Fruit fly (Drosophila melanogaster) whole organism, embryonic: Measurements from ENCODE around the gene Tcs3.

Experiments
- Abd-B ChIP-seq: fragments of 200-800 bp; sonication (Bioruptor generic); optimal IDR thresholded peaks from 2 replicates; lab custom pipeline; 2018; ENCODE audit warnings: missing biosample characterization, mild to moderate bottlenecking, missing genetic modification characterization, moderate library complexity
- B-H1 ChIP-seq: fragments of 200-800 bp; sonication (Bioruptor generic); IDR thresholded peaks from 3 replicates; pipeline ENCODE4 v1.3.6; 2022; ENCODE audit warnings: missing biosample characterization, missing genetic modification characterization
- Bdp1 ChIP-seq: fragments of 200-800 bp; sonication (Bioruptor generic); optimal IDR thresholded peaks from 3 replicates; lab custom pipeline; 2016; ENCODE audit warnings: missing biosample characterization, missing genetic modification characterization
- CG10959 ChIP-seq: fragments of 200-800 bp; sonication (Bioruptor generic); IDR thresholded peaks from 2 replicates; pipeline ENCODE4 v1.3.6; 2022; ENCODE audit warnings: missing biosample characterization, missing genetic modification characterization
- CG11560 ChIP-seq: fragments of 200-800 bp; sonication (Bioruptor generic); IDR thresholded peaks from 3 replicates; pipeline ENCODE4 v1.3.6; 2022; ENCODE audit warnings: missing biosample characterization, missing genetic modification characterization
- CG11695 ChIP-seq: fragments of 200-800 bp; sonication (Bioruptor generic); IDR thresholded peaks from 3 replicates; pipeline ENCODE4 v1.3.6; 2022; ENCODE audit warnings: missing biosample characterization, missing genetic modification characterization
- CG12219 ChIP-seq: fragments of 200-800 bp; sonication (Bioruptor generic); optimal IDR thresholded peaks from 3 replicates; lab custom pipeline; 2018; ENCODE audit warnings: missing biosample characterization, mild to moderate bottlenecking, missing genetic modification characterization
- CG12769 ChIP-seq: fragments of 200-800 bp; sonication (Bioruptor generic); optimal IDR thresholded peaks from 2 replicates; lab custom pipeline; 2019; ENCODE audit warnings: missing biosample characterization, mild to moderate bottlenecking, missing genetic modification characterization, moderate library complexity
- CG14667 ChIP-seq: fragments of 200-800 bp; sonication (Bioruptor generic); IDR thresholded peaks from 2 replicates; pipeline ENCODE4 v1.3.6; 2022; ENCODE audit warnings: missing biosample characterization, missing genetic modification characterization
- CG1603 ChIP-seq: fragments of 200-800 bp; sonication (Bioruptor generic); optimal IDR thresholded peaks from 2 replicates; lab custom pipeline; 2019; ENCODE audit warnings: missing biosample characterization, mild to moderate bottlenecking, missing genetic modification characterization, moderate library complexity
- CG16813 ChIP-seq: fragments of 200-800 bp; sonication (Bioruptor generic); IDR thresholded peaks from 3 replicates; pipeline ENCODE4 v1.3.6; 2022; ENCODE audit warnings: missing biosample characterization, missing genetic modification characterization; ENCODE audit not compliant: partially characterized antibody
- CG2875 ChIP-seq: fragments of 200-800 bp; sonication (Bioruptor generic); optimal IDR thresholded peaks from 2 replicates; lab custom pipeline; 2017; ENCODE audit warnings: missing biosample characterization, mild to moderate bottlenecking, missing genetic modification characterization, missing genetic modification reagents
- CG30020 ChIP-seq: fragments of 200-800 bp; optimal IDR thresholded peaks from 2 replicates; lab custom pipeline; 2019; ENCODE audit warnings: missing biosample characterization, mild to moderate bottlenecking, missing genetic modification characterization, moderate library complexity
- CG30431 ChIP-seq: fragments of 200-800 bp; sonication (Bioruptor generic); optimal IDR thresholded peaks from 2 replicates; lab custom pipeline; 2017; ENCODE audit warnings: missing biosample characterization, missing genetic modification characterization
- CG3281 ChIP-seq: fragments of 200-800 bp; sonication (Bioruptor generic); optimal IDR thresholded peaks from 3 replicates; lab custom pipeline; 2017; ENCODE audit warnings: missing biosample characterization, mild to moderate bottlenecking, missing genetic modification characterization
- CG34422 ChIP-seq: fragments of 200-800 bp; sonication (Bioruptor generic); IDR thresholded peaks from 3 replicates; pipeline ENCODE4 v1.3.6; 2022; ENCODE audit warnings: missing biosample characterization, missing genetic modification characterization
- CG43689 ChIP-seq: fragments of 200-800 bp; sonication (Bioruptor generic); IDR thresholded peaks from 2 replicates; pipeline ENCODE4 v1.3.6; 2022; ENCODE audit warnings: missing biosample characterization, missing genetic modification characterization
- CG4404 ChIP-seq: fragments of 200-800 bp; sonication (Bioruptor generic); IDR thresholded peaks from 2 replicates; pipeline ENCODE4 v1.3.6; 2022; ENCODE audit warnings: missing biosample characterization, missing genetic modification characterization
- CG6683 ChIP-seq: fragments of 200-800 bp; sonication (Bioruptor generic); optimal IDR thresholded peaks from 2 replicates; lab custom pipeline; 2017; ENCODE audit warnings: missing biosample characterization, mild to moderate bottlenecking, missing genetic modification characterization, missing genetic modification reagents
- CG6854 ChIP-seq: fragments of 200-800 bp; sonication (Bioruptor generic); optimal IDR thresholded peaks from 3 replicates; lab custom pipeline; 2017; ENCODE audit warnings: missing biosample characterization, mild to moderate bottlenecking, missing genetic modification characterization
- CG7372 ChIP-seq: fragments of 200-800 bp; sonication (Bioruptor generic); IDR thresholded peaks from 2 replicates; pipeline ENCODE4 v1.3.6; 2022; ENCODE audit warnings: missing biosample characterization, missing genetic modification characterization
- CG8089 ChIP-seq: fragments of 200-800 bp; sonication (Bioruptor generic); optimal IDR thresholded peaks from 3 replicates; lab custom pipeline; 2016; ENCODE audit warnings: missing biosample characterization, missing genetic modification characterization
- CG8388 ChIP-seq: fragments of 200-800 bp; sonication (Bioruptor generic); optimal IDR thresholded peaks from 2 replicates; lab custom pipeline; 2019; ENCODE audit warnings: missing biosample characterization, mild to moderate bottlenecking, missing genetic modification characterization, moderate library complexity
- CG8765 ChIP-seq: fragments of 200-800 bp; sonication (Bioruptor generic); IDR thresholded peaks from 2 replicates; pipeline ENCODE4 v1.3.6; 2022; ENCODE audit warnings: missing biosample characterization, missing genetic modification characterization
- CG9932 ChIP-seq: fragments of 200-800 bp; sonication (Bioruptor generic); IDR thresholded peaks from 2 replicates; pipeline ENCODE4 v1.3.6; 2022; ENCODE audit warnings: missing biosample characterization, missing genetic modification characterization
- CTCF ChIP-seq: fragments of 200-800 bp; sonication (Bioruptor generic); optimal IDR thresholded peaks from 2 replicates; lab custom pipeline; 2017; ENCODE audit warnings: missing biosample characterization, mild to moderate bottlenecking, missing genetic modification characterization, moderate library complexity
- Deaf1 ChIP-seq: fragments of 200-800 bp; optimal IDR thresholded peaks from 3 replicates; lab custom pipeline; 2019; ENCODE audit warnings: missing biosample characterization, mild to moderate bottlenecking, missing genetic modification characterization, moderate library complexity
- Dip2 ChIP-seq: fragments of 200-800 bp; sonication (Bioruptor generic); IDR thresholded peaks from 2 replicates; pipeline ENCODE4 v1.3.6; 2022; ENCODE audit warnings: missing biosample characterization, missing genetic modification characterization
- Dref ChIP-seq: fragments of 200-800 bp; sonication (Bioruptor generic); IDR thresholded peaks from 2 replicates; pipeline ENCODE4 v1.3.6; 2022; ENCODE audit warnings: missing biosample characterization, missing genetic modification characterization
- HmgZ ChIP-seq: fragments of 200-800 bp; sonication (Bioruptor generic); optimal IDR thresholded peaks from 2 replicates; lab custom pipeline; 2018; ENCODE audit warnings: missing biosample characterization, mild to moderate bottlenecking, missing genetic modification characterization
- Pdp1 ChIP-seq, 2 experiments: fragments of 200-800 bp; sonication (Bioruptor generic); optimal IDR thresholded peaks; 3 replicates each; lab custom pipeline; 2016; ENCODE audit warnings: missing biosample characterization in 2 of 2, missing genetic modification characterization in 2 of 2, mild to moderate bottlenecking in 1 of 2, moderate library complexity in 1 of 2
- ab ChIP-seq: fragments of 200-800 bp; sonication (Bioruptor generic); optimal IDR thresholded peaks from 2 replicates; lab custom pipeline; 2016; ENCODE audit warnings: missing biosample characterization, missing genetic modification characterization
- br ChIP-seq: fragments of >200 bp; optimal IDR thresholded peaks from 2 replicates; lab custom pipeline; 2017
- btn ChIP-seq: fragments of 200-800 bp; sonication (Bioruptor generic); optimal IDR thresholded peaks from 2 replicates; lab custom pipeline; 2016; ENCODE audit warnings: missing biosample characterization, missing genetic modification characterization
- cad ChIP-seq: fragments of >200 bp; optimal IDR thresholded peaks from 2 replicates; lab custom pipeline; 2017; ENCODE audit warnings: missing biosample characterization, missing genetic modification characterization
- ci ChIP-seq: fragments of 200-800 bp; sonication (Bioruptor generic); IDR thresholded peaks from 3 replicates; pipeline ENCODE4 v1.3.6; 2022; ENCODE audit warnings: missing biosample characterization, missing genetic modification characterization
- corto ChIP-seq: fragments of 200-800 bp; sonication (Bioruptor generic); optimal IDR thresholded peaks from 2 replicates; lab custom pipeline; 2016; ENCODE audit warnings: missing biosample characterization, mild to moderate bottlenecking, missing genetic modification characterization, moderate library complexity
- cwo ChIP-seq: fragments of 200-800 bp; sonication (Bioruptor generic); optimal IDR thresholded peaks from 3 replicates; lab custom pipeline; 2017; ENCODE audit warnings: missing biosample characterization, missing genetic modification characterization, mild to moderate bottlenecking, moderate library complexity, missing genetic modification reagents
- dpn ChIP-seq, 2 experiments: fragments of 200-800 bp; sonication (Bioruptor generic); optimal IDR thresholded peaks; 3 replicates each; lab custom pipeline; 2016; ENCODE audit warnings: missing biosample characterization in 2 of 2, missing genetic modification characterization in 2 of 2
- emc ChIP-seq: fragments of 200-800 bp; sonication (Bioruptor generic); optimal IDR thresholded peaks from 2 replicates; lab custom pipeline; 2016; ENCODE audit warnings: missing biosample characterization, missing genetic modification characterization
- esg ChIP-seq: fragments of 200-800 bp; sonication (Bioruptor generic); conservative IDR thresholded peaks from 2 replicates; pipeline ENCODE4 v1.3.6; 2022; ENCODE audit warnings: missing biosample characterization, missing genetic modification characterization
- eyg ChIP-seq: fragments of 200-800 bp; sonication (Bioruptor generic); optimal IDR thresholded peaks from 3 replicates; lab custom pipeline; 2016; ENCODE audit warnings: missing biosample characterization, missing genetic modification characterization
- fu2 ChIP-seq: fragments of 200-800 bp; sonication (Bioruptor generic); optimal IDR thresholded peaks from 2 replicates; lab custom pipeline; 2016; ENCODE audit warnings: missing biosample characterization, missing genetic modification characterization
- gem ChIP-seq: fragments of 200-800 bp; sonication (Bioruptor generic); optimal IDR thresholded peaks from 2 replicates; lab custom pipeline; 2019; ENCODE audit warnings: missing biosample characterization, mild to moderate bottlenecking, missing genetic modification characterization, moderate library complexity
- hbn ChIP-seq: fragments of 200-800 bp; sonication (Bioruptor generic); IDR thresholded peaks from 2 replicates; pipeline ENCODE4 v1.3.6; 2022; ENCODE audit warnings: missing biosample characterization, missing genetic modification characterization; ENCODE audit not compliant: partially characterized antibody
- luna ChIP-seq: fragments of 200-800 bp; sonication (Bioruptor generic); optimal IDR thresholded peaks from 2 replicates; lab custom pipeline; 2016; ENCODE audit warnings: missing biosample characterization, missing genetic modification characterization
- oc ChIP-seq: fragments of 200-800 bp; sonication (Bioruptor generic); optimal IDR thresholded peaks from 2 replicates; lab custom pipeline; 2018; ENCODE audit warnings: missing biosample characterization, mild to moderate bottlenecking, missing genetic modification characterization, moderate library complexity
- phol ChIP-seq: fragments of 200-800 bp; sonication (Bioruptor generic); optimal IDR thresholded peaks from 3 replicates; lab custom pipeline; 2018; ENCODE audit warnings: missing biosample characterization, mild to moderate bottlenecking, missing genetic modification characterization, moderate library complexity
- ranshi ChIP-seq: fragments of 200-800 bp; sonication (Bioruptor generic); IDR thresholded peaks from 2 replicates; pipeline ENCODE4 v1.3.6; 2022; ENCODE audit warnings: missing biosample characterization, missing genetic modification characterization
- slp2 ChIP-seq: fragments of 200-800 bp; sonication (Bioruptor generic); optimal IDR thresholded peaks from 2 replicates; lab custom pipeline; 2016; ENCODE audit warnings: missing biosample characterization, missing genetic modification characterization
- toy ChIP-seq: fragments of 200-800 bp; sonication (Bioruptor generic); IDR thresholded peaks from 2 replicates; pipeline ENCODE4 v1.3.6; 2022; ENCODE audit warnings: missing biosample characterization, missing genetic modification characterization
- yki ChIP-seq: fragments of >200 bp; optimal IDR thresholded peaks from 3 replicates; lab custom pipeline; 2018
- zfh2 ChIP-seq: fragments of 200-800 bp; sonication (Bioruptor generic); optimal IDR thresholded peaks from 2 replicates; lab custom pipeline; 2016; ENCODE audit warnings: missing biosample characterization, missing genetic modification characterization

Tcs3 gene

dm6 chr3L:16381184-16381797, 29.5 kb downstream of the Tcs3 start, which contains the start of gene Agpat4 (continued):
- TF ChIP-seq emc (GFP tag; lab: Kevin White, UChicago) (no peak), CG3281 (no peak), CG11695 (GFP tag; lab: Robert Waterston, UW) (no peak), CG4404 (GFP tag; lab: Robert Waterston, UW) (no peak), fu2 (no peak), HmgZ (peak; percentile 52), corto (GFP tag; lab: Kevin White, UChicago) (no peak), Abd-B (GFP tag; lab: Kevin White, UChicago) (peak; percentile 11), br (no peak), ab (GFP tag; lab: Kevin White, UChicago) (no peak), zfh2 (GFP tag; lab: Kevin White, UChicago) (no peak), esg (GFP tag; lab: Robert Waterston, UW) (no peak), CG14667 (no peak), phol (tag; lab: Kevin White, UChicago) (peak; percentile 23), CG8765 (GFP tag; lab: Robert Waterston, UW) (no peak), B-H1 (GFP tag; lab: Robert Waterston, UW) (no peak), CG6854 (no peak), CG6683 (GFP tag; lab: Kevin White, UChicago) (no peak), dpn (GFP tag; optimal IDR thresholded peaks at IDR 0.05; lab: Kevin White, UChicago) (no peak), ranshi (GFP tag; lab: Robert Waterston, UW) (no peak), CG7372 (GFP tag; lab: Robert Waterston, UW) (no peak), CG34422 (peak; percentile 68; the same call in 1 of the 3 replicates), cad (GFP tag; lab: Kevin White, UChicago) (no peak), Deaf1 (tag; lab: Kevin White, UChicago) (peak; percentile 67), luna (no peak), CG16813 (no peak), yki (lab: Kevin White, UChicago) (no peak), Dip2 (no peak), toy (GFP tag; lab: Robert Waterston, UW) (no peak), CG8089 (GFP tag; lab: Kevin White, UChicago) (no peak), ci (GFP tag; lab: Robert Waterston, UW) (0 out of 3 replicates have a peak, but pooled peaks have one; percentile 3), CTCF (GFP tag; lab: Kevin White, UChicago) (peak; percentile 68), eyg (GFP tag; lab: Kevin White, UChicago) (no peak), CG43689 (GFP tag; lab: Robert Waterston, UW) (no peak), CG8388 (no peak), CG30431 (GFP tag; lab: Kevin White, UChicago) (no peak), btn (GFP tag; lab: Kevin White, UChicago) (no peak), cwo (peak; percentile 85), oc (tag; lab: Kevin White, UChicago) (no peak), CG11560 (no peak), hbn (no peak), slp2 (no peak), CG9932 (GFP tag; lab: Robert Waterston, UW) (no peak), Dref (GFP tag; lab: Robert Waterston, UW) (peak; percentile 42), CG1603 (tag; lab: Kevin White, UChicago) (peak; percentile 37), CG2875 (GFP tag; lab: Kevin White, UChicago) (no peak), Bdp1 (GFP tag; lab: Kevin White, UChicago) (no peak), Pdp1 (GFP tag; optimal IDR thresholded peaks at IDR 0.05; lab: Kevin White, UChicago) (peak in 1 of 2 experiments; percentile 16), gem (tag; lab: Kevin White, UChicago) (no peak), CG10959 (no peak), CG30020 (tag; lab: Kevin White, UChicago) (no peak), CG12769 (tag; lab: Kevin White, UChicago) (peak; percentile 12), CG12219 (no peak)
